Worm (Caenorhabditis elegans) whole organism, L1 larva: ENCODE measurements around the gene wdr-54.

ENCODE experiments used
- aly-2 ChIP-seq: fragments of 150-350 bp; optimal IDR thresholded peaks from 2 replicates; lab custom pipeline; 2014; ENCODE audit warnings: missing biosample characterization, missing genetic modification characterization
- blmp-1 ChIP-seq: fragments of 150-350 bp; optimal IDR thresholded peaks from 2 replicates; lab custom pipeline; 2014; ENCODE audit warnings: missing biosample characterization, missing genetic modification characterization
- ets-5 ChIP-seq: fragments of 200-800 bp; sonication (Bioruptor generic); IDR thresholded peaks from 2 replicates; pipeline ENCODE4 v1.3.6; 2022; ENCODE audit warnings: missing genetic modification characterization, missing compliant biosample characterization
- jun-1 ChIP-seq: fragments of 150-350 bp; optimal IDR thresholded peaks from 2 replicates; lab custom pipeline; 2014; ENCODE audit warnings: missing biosample characterization, missing genetic modification reagents, missing genetic modification characterization
- lin-14 ChIP-seq: fragments of 200-800 bp; sonication (Bioruptor generic); optimal IDR thresholded peaks from 2 replicates; lab custom pipeline; 2018; ENCODE audit warnings: mild to moderate bottlenecking, missing genetic modification characterization, moderate library complexity, missing compliant biosample characterization
- lir-3 ChIP-seq: sonication (generic microtip); optimal IDR thresholded peaks from 2 replicates; lab custom pipeline; 2016; ENCODE audit warnings: mild to moderate bottlenecking, missing genetic modification characterization, moderate library complexity, missing compliant biosample characterization; ENCODE audit not compliant: poor library complexity
- nhr-11 ChIP-seq: fragments of 150-350 bp; optimal IDR thresholded peaks from 2 replicates; lab custom pipeline; 2014; ENCODE audit warnings: missing biosample characterization, missing genetic modification characterization
- snpc-4 ChIP-seq: fragments of 150-350 bp; optimal IDR thresholded peaks from 2 replicates; lab custom pipeline; 2014; ENCODE audit warnings: missing biosample characterization, missing genetic modification characterization
- unc-62 ChIP-seq: fragments of 150-350 bp; optimal IDR thresholded peaks from 2 replicates; lab custom pipeline; 2014; ENCODE audit warnings: missing biosample characterization, missing genetic modification reagents, missing genetic modification characterization

ce11 chrX:880367-880766 is 51.7 kb downstream of the wdr-54 start, which contains the start of gene ZC13.2:
- TF ChIP-seq lir-3 (no peak), ets-5 (no peak), nhr-11 (tag; lab: Kevin White, UChicago) (no peak), blmp-1 (no peak), unc-62 (GFP tag; lab: Kevin White, UChicago) (no peak), lin-14 (GFP tag; lab: Kevin White, UChicago) (no peak), jun-1 (no peak), aly-2 (tag; lab: Kevin White, UChicago) (no peak), snpc-4 (no peak)
